Worm (Caenorhabditis elegans) whole organism, L4 larva: ENCODE data around the gene F25E5.9.

ENCODE experiments used
- D1046.2 ChIP-seq: fragments of 200-800 bp; sonication (Bioruptor generic); IDR thresholded peaks from 2 replicates; pipeline ENCODE4 v1.3.6; 2022; ENCODE audit warnings: missing genetic modification characterization, missing compliant biosample characterization
- F10B5.3 ChIP-seq: sonication (generic microtip); optimal IDR thresholded peaks from 2 replicates; lab custom pipeline; 2016; ENCODE audit warnings: mild to moderate bottlenecking, missing genetic modification characterization, missing compliant biosample characterization
- F37D6.2 ChIP-seq: sonication (generic microtip); optimal IDR thresholded peaks from 2 replicates; lab custom pipeline; 2016; ENCODE audit warnings: mild to moderate bottlenecking, missing genetic modification characterization, missing compliant biosample characterization
- R02D3.7 ChIP-seq: fragments of 150-350 bp; sonication (generic microtip); optimal IDR thresholded peaks from 3 replicates; lab custom pipeline; 2014; ENCODE audit warnings: missing biosample characterization, missing genetic modification characterization
- T20F7.1 ChIP-seq: fragments of 200-800 bp; sonication (Bioruptor generic); optimal IDR thresholded peaks from 2 replicates; lab custom pipeline; 2018; ENCODE audit warnings: mild to moderate bottlenecking, missing genetic modification characterization, missing compliant biosample characterization
- Y48G9A.11 ChIP-seq: fragments of 200-800 bp; sonication (Bioruptor generic); IDR thresholded peaks from 2 replicates; pipeline ENCODE4 v1.3.6; 2022; ENCODE audit warnings: missing genetic modification reagents, missing genetic modification characterization, missing compliant biosample characterization
- Y5F2A.4 ChIP-seq: fragments of 200-800 bp; sonication (Bioruptor generic); optimal IDR thresholded peaks from 2 replicates; lab custom pipeline; 2018; ENCODE audit warnings: mild to moderate bottlenecking, missing genetic modification characterization, missing compliant biosample characterization
- Y75B8A.6 ChIP-seq: fragments of 200-800 bp; sonication (Bioruptor generic); IDR thresholded peaks from 2 replicates; pipeline ENCODE4 v1.3.6; 2022; ENCODE audit warnings: missing genetic modification reagents, missing genetic modification characterization, missing compliant biosample characterization
- ZK546.5 ChIP-seq, 2 experiments: sonication (generic microtip); optimal IDR thresholded peaks; 2 replicates each; lab custom pipeline; 2017; ENCODE audit warnings: missing biosample characterization in 2 of 2, missing genetic modification characterization in 2 of 2
- aha-1 ChIP-seq: fragments of 150-350 bp; peaks from one replicate; lab custom pipeline; 2014; ENCODE audit warnings: missing biosample characterization, missing genetic modification characterization
- ama-1 ChIP-seq: fragments of 150-350 bp; optimal IDR thresholded peaks from 2 replicates; lab custom pipeline; 2014; ENCODE audit warnings: inconsistent platforms, mixed read lengths
- attf-4 ChIP-seq: sonication (generic microtip); optimal IDR thresholded peaks from 3 replicates; lab custom pipeline; 2017; ENCODE audit warnings: missing biosample characterization, missing genetic modification characterization
- ceh-28 ChIP-seq: fragments of 150-350 bp; optimal IDR thresholded peaks from 2 replicates; lab custom pipeline; 2014; ENCODE audit warnings: missing biosample characterization, missing genetic modification reagents, missing genetic modification characterization
- ceh-82 ChIP-seq: sonication (generic microtip); optimal IDR thresholded peaks from 2 replicates; lab custom pipeline; 2017; ENCODE audit warnings: missing biosample characterization, missing genetic modification characterization
- ces-1 ChIP-seq: fragments of 150-350 bp; sonication (generic microtip); optimal IDR thresholded peaks from 4 replicates; lab custom pipeline; 2014; ENCODE audit warnings: missing biosample characterization, missing genetic modification reagents, missing genetic modification characterization
- cey-2 ChIP-seq: sonication (generic microtip); optimal IDR thresholded peaks from 3 replicates; lab custom pipeline; 2017; ENCODE audit warnings: missing genetic modification characterization, mild to moderate bottlenecking, missing compliant biosample characterization, antibody characterized with exemption, borderline replicate concordance; ENCODE audit not compliant: insufficient read depth
- ctbp-1 ChIP-seq: fragments of 200-800 bp; sonication (Bioruptor generic); IDR thresholded peaks from 2 replicates; pipeline ENCODE4 v1.3.6; 2022; ENCODE audit warnings: missing genetic modification reagents, missing genetic modification characterization, missing compliant biosample characterization
- dmd-9 ChIP-seq: fragments of 200-800 bp; sonication (Bioruptor generic); IDR thresholded peaks from 2 replicates; pipeline ENCODE4 v1.3.6; 2022; ENCODE audit warnings: missing genetic modification reagents, missing genetic modification characterization, missing compliant biosample characterization
- dpl-1 ChIP-seq: fragments of 150-350 bp; optimal IDR thresholded peaks from 2 replicates; lab custom pipeline; 2014; ENCODE audit warnings: missing biosample characterization, missing genetic modification reagents, missing genetic modification characterization
- duxl-1 ChIP-seq: sonication (generic microtip); optimal IDR thresholded peaks from 2 replicates; lab custom pipeline; 2016; ENCODE audit warnings: mild to moderate bottlenecking, missing genetic modification characterization, moderate library complexity, missing compliant biosample characterization; ENCODE audit not compliant: poor library complexity
- egl-43 ChIP-seq: fragments of 200-800 bp; sonication (Bioruptor generic); IDR thresholded peaks from 2 replicates; pipeline ENCODE4 v1.3.6; 2022; ENCODE audit warnings: missing genetic modification reagents, missing genetic modification characterization, missing compliant biosample characterization
- fkh-10 ChIP-seq: fragments of 150-350 bp; optimal IDR thresholded peaks from 2 replicates; lab custom pipeline; 2014; ENCODE audit warnings: missing biosample characterization, missing genetic modification reagents, missing genetic modification characterization
- hif-1 ChIP-seq, 2 experiments: sonication (generic microtip); optimal IDR thresholded peaks; 2 replicates each; lab custom pipeline; 2016 to 2017; ENCODE audit warnings: missing compliant biosample characterization in 2 of 2, missing genetic modification characterization in 2 of 2, missing genetic modification reagents in 2 of 2, missing genotype in 2 of 2, mild to moderate bottlenecking in 1 of 2
- hlh-30 ChIP-seq: sonication (generic microtip); optimal IDR thresholded peaks from 2 replicates; lab custom pipeline; 2017; ENCODE audit warnings: antibody characterized with exemption, mild to moderate bottlenecking, missing genetic modification characterization, missing compliant biosample characterization; ENCODE audit not compliant: insufficient read depth
- jun-1 ChIP-seq: fragments of 150-350 bp; optimal IDR thresholded peaks from 2 replicates; lab custom pipeline; 2014; ENCODE audit warnings: missing biosample characterization, missing genetic modification reagents, missing genetic modification characterization
- lin-13 ChIP-seq: fragments of 150-350 bp; optimal IDR thresholded peaks from 2 replicates; lab custom pipeline; 2014; ENCODE audit warnings: missing biosample characterization, missing genetic modification reagents, missing genetic modification characterization
- lin-29 ChIP-seq: fragments of 200-800 bp; sonication (Bioruptor generic); IDR thresholded peaks from 2 replicates; pipeline ENCODE4 v1.3.6; 2022; ENCODE audit warnings: missing genetic modification reagents, missing genetic modification characterization, missing compliant biosample characterization
- lin-39 ChIP-seq: fragments of 150-350 bp; optimal IDR thresholded peaks from 2 replicates; lab custom pipeline; 2014; ENCODE audit warnings: missing biosample characterization, missing genetic modification reagents, missing genetic modification characterization
- lsy-2 ChIP-seq, 2 experiments: fragments of 150-350 bp in 1 of 2; sonication (generic microtip) in 1 of 2; optimal IDR thresholded peaks; 2 replicates each; lab custom pipeline; 2014 to 2017; ENCODE audit warnings: missing biosample characterization in 2 of 2, missing genetic modification characterization in 2 of 2
- mdl-1 ChIP-seq, 2 experiments: fragments of 150-350 bp in 1 of 2; sonication (generic microtip) in 1 of 2; optimal IDR thresholded peaks; 2 replicates each; lab custom pipeline; 2014 to 2017; ENCODE audit warnings: missing biosample characterization in 2 of 2, missing genetic modification characterization in 2 of 2
- mes-2 ChIP-seq: sonication (generic microtip); optimal IDR thresholded peaks from 2 replicates; lab custom pipeline; 2016; ENCODE audit warnings: missing genotype, mild to moderate bottlenecking, missing genetic modification characterization, missing compliant biosample characterization; ENCODE audit not compliant: poor library complexity, severe bottlenecking
- mxl-2 ChIP-seq: fragments of 200-800 bp; sonication (Bioruptor generic); conservative IDR thresholded peaks from 2 replicates; pipeline ENCODE4 v1.3.6; 2022; ENCODE audit warnings: missing genetic modification reagents, missing genetic modification characterization, missing compliant biosample characterization
- mxl-3 ChIP-seq: fragments of 200-800 bp; sonication (Bioruptor generic); optimal IDR thresholded peaks from 2 replicates; lab custom pipeline; 2018; ENCODE audit warnings: mild to moderate bottlenecking, missing genetic modification characterization, missing compliant biosample characterization
- nhr-102 ChIP-seq: sonication (generic microtip); optimal IDR thresholded peaks from 2 replicates; lab custom pipeline; 2016; ENCODE audit warnings: mild to moderate bottlenecking, missing genetic modification characterization, moderate library complexity, missing compliant biosample characterization
- nhr-111 ChIP-seq: fragments of 200-800 bp; sonication (Bioruptor generic); optimal IDR thresholded peaks from 2 replicates; lab custom pipeline; 2018; ENCODE audit warnings: mild to moderate bottlenecking, missing genetic modification characterization, missing compliant biosample characterization
- nhr-25 ChIP-seq: sonication (generic microtip); optimal IDR thresholded peaks from 2 replicates; lab custom pipeline; 2017; ENCODE audit warnings: missing genetic modification characterization, mild to moderate bottlenecking, missing compliant biosample characterization, antibody characterized with exemption, moderate library complexity, borderline replicate concordance; ENCODE audit not compliant: insufficient read depth
- nhr-6 ChIP-seq: fragments of 150-350 bp; optimal IDR thresholded peaks from 2 replicates; lab custom pipeline; 2014; ENCODE audit warnings: missing biosample characterization, missing genetic modification characterization
- nhr-77 ChIP-seq: fragments of 150-350 bp; optimal IDR thresholded peaks from 2 replicates; lab custom pipeline; 2014; ENCODE audit warnings: missing biosample characterization, missing genetic modification characterization
- pha-4 ChIP-seq, 2 experiments: fragments of 150-350 bp in 1 of 2; fragments of 200-800 bp in 1 of 2; sonication (Bioruptor generic) in 1 of 2; IDR thresholded peaks in 1 of 2; optimal IDR thresholded peaks in 1 of 2; 2 replicates each; pipeline versions ENCODE4 v1.3.6 to Lab custom; 2014 to 2022; ENCODE audit warnings: missing genetic modification characterization in 2 of 2, missing genetic modification reagents in 2 of 2, missing biosample characterization in 1 of 2, missing compliant biosample characterization in 1 of 2
- php-3 ChIP-seq: fragments of 200-800 bp; sonication (Bioruptor generic); IDR thresholded peaks from 2 replicates; pipeline ENCODE4 v1.3.6; 2022; ENCODE audit warnings: missing genetic modification reagents, missing genetic modification characterization, missing compliant biosample characterization
- rbr-2 ChIP-seq: sonication (generic microtip); optimal IDR thresholded peaks from 2 replicates; lab custom pipeline; 2016; ENCODE audit warnings: missing genotype, missing genetic modification characterization, missing compliant biosample characterization
- saeg-2 ChIP-seq: fragments of 200-800 bp; sonication (Bioruptor generic); IDR thresholded peaks from 2 replicates; pipeline ENCODE4 v1.3.6; 2022; ENCODE audit warnings: missing genetic modification reagents, missing genetic modification characterization, missing compliant biosample characterization
- snpc-1.2 ChIP-seq: fragments of 200-800 bp; sonication (Bioruptor generic); IDR thresholded peaks from 2 replicates; pipeline ENCODE4 v1.3.6; 2022; ENCODE audit warnings: missing genetic modification reagents, missing genetic modification characterization, missing compliant biosample characterization
- spr-1 ChIP-seq: sonication (generic microtip); optimal IDR thresholded peaks from 2 replicates; lab custom pipeline; 2016; ENCODE audit warnings: mild to moderate bottlenecking, missing genetic modification characterization, missing compliant biosample characterization
- spr-3 ChIP-seq: fragments of 200-800 bp; sonication (Bioruptor generic); optimal IDR thresholded peaks from 2 replicates; lab custom pipeline; 2018; ENCODE audit warnings: mild to moderate bottlenecking, missing genetic modification characterization, missing compliant biosample characterization
- unc-62 ChIP-seq, 3 experiments: fragments of 150-350 bp in 1 of 3; sonication (generic microtip); optimal IDR thresholded peaks in 2 of 3; peaks in 1 of 3; 1 replicate in 1 of 3; 2 replicates in 2 of 3; lab custom pipeline; 2014 to 2017; ENCODE audit warnings: missing biosample characterization in 3 of 3, missing genetic modification characterization in 3 of 3, missing genetic modification reagents in 3 of 3, missing genotype in 1 of 3
- vab-7 ChIP-seq: fragments of 200-800 bp; sonication (Bioruptor generic); IDR thresholded peaks from 2 replicates; pipeline ENCODE4 v1.3.6; 2022; ENCODE audit warnings: missing genetic modification reagents, missing genetic modification characterization, missing compliant biosample characterization
- zfp-3 ChIP-seq: fragments of 200-800 bp; sonication (Bioruptor generic); conservative IDR thresholded peaks from 2 replicates; pipeline ENCODE4 v1.3.6; 2022; ENCODE audit warnings: missing genetic modification reagents, missing genetic modification characterization, missing compliant biosample characterization
- ztf-7 ChIP-seq: fragments of 150-350 bp; optimal IDR thresholded peaks from 2 replicates; lab custom pipeline; 2014; ENCODE audit warnings: missing biosample characterization, missing genetic modification characterization

F25E5.9 gene

ce11 chrV:7437538-7437937 is at the start of gene F25E5.9:
TSS of gene F25E5.9 (minus strand) at chrV:7437919.
- TF ChIP-seq nhr-111 (GFP tag; lab: Kevin White, UChicago) (no peak), lsy-2 (tag; optimal IDR thresholded peaks at IDR 0.05; lab: Kevin White, UChicago) (peak in 1 of 2 experiments; percentile 16), snpc-1.2 (GFP tag; lab: Robert Waterston, UW) (no peak), lin-13 (GFP tag; lab: Kevin White, UChicago) (no peak), saeg-2 (GFP tag; lab: Robert Waterston, UW) (0 out of 2 replicates have a peak, but pooled peaks have one; percentile 34), mxl-2 (no peak), mes-2 (tag; lab: Kevin White, UChicago) (peak; percentile 23), jun-1 (tag; lab: Kevin White, UChicago) (no peak), dpl-1 (GFP tag; lab: Kevin White, UChicago) (no peak), nhr-25 (no peak), nhr-6 (peak; percentile 2), ceh-28 (tag; lab: Kevin White, UChicago) (no peak), D1046.2 (GFP tag; lab: Robert Waterston, UW) (0 out of 2 replicates have a peak, but pooled peaks have one; percentile 40), zfp-3 (GFP tag; lab: Robert Waterston, UW) (no peak), duxl-1 (tag; lab: Kevin White, UChicago) (peak; percentile 48), hlh-30 (peak; percentile 20), aha-1 (tag; lab: Kevin White, UChicago) (no peak), F10B5.3 (tag; lab: Kevin White, UChicago) (no peak), dmd-9 (GFP tag; lab: Robert Waterston, UW) (no peak), hif-1 (tag; optimal IDR thresholded peaks at IDR 0.05; lab: Kevin White, UChicago) (peak in 1 of 2 experiments; percentile 3), spr-1 (tag; lab: Kevin White, UChicago) (no peak), Y48G9A.11 (GFP tag; lab: Robert Waterston, UW) (no peak), fkh-10 (peak; percentile 29), ctbp-1 (GFP tag; lab: Robert Waterston, UW) (peak; percentile 61), attf-4 (tag; lab: Kevin White, UChicago) (no peak), rbr-2 (tag; lab: Kevin White, UChicago) (peak; percentile 28), nhr-77 (tag; lab: Kevin White, UChicago) (no peak), cey-2 (tag; lab: Kevin White, UChicago) (no peak), Y75B8A.6 (GFP tag; lab: Robert Waterston, UW) (no peak), ZK546.5 (tag; optimal IDR thresholded peaks at IDR 0.05; lab: Kevin White, UChicago) (no peak), nhr-102 (tag; lab: Kevin White, UChicago) (no peak), ceh-82 (tag; lab: Kevin White, UChicago) (no peak), ama-1 (lab: Kevin White, UChicago) (no peak), R02D3.7 (tag; lab: Kevin White, UChicago) (no peak), spr-3 (no peak), Y5F2A.4 (GFP tag; lab: Kevin White, UChicago) (no peak), mdl-1 (tag; optimal IDR thresholded peaks at IDR 0.05; lab: Kevin White, UChicago) (peak in 1 of 2 experiments; percentile 22), egl-43 (GFP tag; lab: Robert Waterston, UW) (peak; percentile 72; the same call in 1 of the 2 replicates), ces-1 (GFP tag; lab: Kevin White, UChicago) (no peak), F37D6.2 (tag; lab: Kevin White, UChicago) (no peak), T20F7.1 (no peak), unc-62 (GFP tag; optimal IDR thresholded peaks at IDR 0.05 in 1 of 2; lab: Kevin White, UChicago) (peak in 1 of 2 experiments; percentile 33), unc-62 (tag; optimal IDR thresholded peaks at IDR 0.05; lab: Kevin White, UChicago) (no peak), ztf-7 (tag; lab: Kevin White, UChicago) (no peak), vab-7 (GFP tag; lab: Robert Waterston, UW) (0 out of 2 replicates have a peak, but pooled peaks have one; percentile 6), lin-39 (tag; lab: Kevin White, UChicago) (no peak), lin-29 (GFP tag; lab: Robert Waterston, UW) (no peak), php-3 (GFP tag; lab: Robert Waterston, UW) (no peak), pha-4 (GFP tag; IDR thresholded peaks at IDR 0.05; lab: Robert Waterston, UW) (no peak), pha-4 (tag; optimal IDR thresholded peaks at IDR 0.05; lab: Kevin White, UChicago) (no peak), mxl-3 (GFP tag; lab: Kevin White, UChicago) (peak; percentile 16)
